Worm (Caenorhabditis elegans) whole organism, L4/young adult: ENCODE results near the gene lir-3.

Experiments used
- W03F9.2 ChIP-seq: fragments of 150-350 bp; optimal IDR thresholded peaks from 2 replicates; lab custom pipeline; 2014; ENCODE audit warnings: missing biosample characterization, missing genetic modification characterization
- dao-5 ChIP-seq: sonication (generic microtip); optimal IDR thresholded peaks from 2 replicates; lab custom pipeline; 2016; ENCODE audit warnings: missing genotype, missing genetic modification characterization, moderate library complexity, missing compliant biosample characterization
- him-1 ChIP-seq: sonication (generic microtip); optimal IDR thresholded peaks from 2 replicates; lab custom pipeline; 2016; ENCODE audit warnings: missing genotype, missing genetic modification reagents, missing genetic modification characterization, missing compliant biosample characterization

The lir-3 gene

ce11 chrII:11178737-11179136 is 5.9 kb downstream of the lir-3 start:
- TF ChIP-seq dao-5 (tag; lab: Kevin White, UChicago) (no peak), W03F9.2 (tag; lab: Kevin White, UChicago) (no peak), him-1 (tag; lab: Kevin White, UChicago) (no peak)

ce11 chrII:11177376-11177775 is 7.2 kb downstream of the lir-3 start, which contains the start of gene F37H8.6:
Gene F37H8.6, minus strand, starts transcription at chrII:11177476.
- TF ChIP-seq him-1 (tag; lab: Kevin White, UChicago): no peak
- no peak for TF ChIP-seq W03F9.2 (tag; lab: Kevin White, UChicago)
- TF ChIP-seq dao-5 (tag; lab: Kevin White, UChicago): no peak

ce11 chrII:11176441-11176840 is 8.2 kb downstream of the lir-3 start:
- TF ChIP-seq dao-5 (tag; lab: Kevin White, UChicago) (no peak), W03F9.2 (tag; lab: Kevin White, UChicago) (no peak), him-1 (tag; lab: Kevin White, UChicago) (no peak)

- TF ChIP-seq W03F9.2 (tag; lab: Kevin White, UChicago): no peak
- TF ChIP-seq him-1 (tag; lab: Kevin White, UChicago): no peak
- TF ChIP-seq dao-5 (tag; lab: Kevin White, UChicago): no peak
Measured at ce11 chrII:11175347-11175746, 9.3 kb downstream of the lir-3 start.

ce11 chrII:11167039-11167438 is 17.6 kb downstream of the lir-3 start:
- TF ChIP-seq W03F9.2 (tag; lab: Kevin White, UChicago) (peak; percentile 43), him-1 (tag; lab: Kevin White, UChicago) (no peak)

ce11 chrII:11166414-11166813 is 18.2 kb downstream of the lir-3 start:
- TF ChIP-seq him-1 (tag; lab: Kevin White, UChicago) (no peak), W03F9.2 (tag; lab: Kevin White, UChicago) (no peak), dao-5 (tag; lab: Kevin White, UChicago) (no peak)

- TF ChIP-seq him-1 (tag; lab: Kevin White, UChicago): no peak
- TF ChIP-seq W03F9.2 (tag; lab: Kevin White, UChicago): no peak
- no peak for TF ChIP-seq dao-5 (tag; lab: Kevin White, UChicago)
Measured at ce11 chrII:11163291-11163690, 21.3 kb downstream of the lir-3 start.

ce11 chrII:11162390-11162789 is 22.2 kb downstream of the lir-3 start, which contains the start of gene ptr-13:
Gene ptr-13, minus strand, starts transcription at chrII:11162481.
- no peak for TF ChIP-seq dao-5 (tag; lab: Kevin White, UChicago)
- no peak for TF ChIP-seq him-1 (tag; lab: Kevin White, UChicago)

ce11 chrII:11161675-11162074 is 22.9 kb downstream of the lir-3 start:
- TF ChIP-seq dao-5 (tag; lab: Kevin White, UChicago) (no peak), W03F9.2 (tag; lab: Kevin White, UChicago) (no peak), him-1 (tag; lab: Kevin White, UChicago) (no peak)

- peak; percentile 31 for TF ChIP-seq him-1 (tag; lab: Kevin White, UChicago)
- TF ChIP-seq W03F9.2 (tag; lab: Kevin White, UChicago): no peak
- peak; percentile 35 for TF ChIP-seq dao-5 (tag; lab: Kevin White, UChicago)
Measured at ce11 chrII:11157660-11158059, 26.9 kb downstream of the lir-3 start.

ce11 chrII:11156160-11156559 is 28.4 kb downstream of the lir-3 start:
- TF ChIP-seq him-1 (tag; lab: Kevin White, UChicago) (no peak), W03F9.2 (tag; lab: Kevin White, UChicago) (no peak)

- TF ChIP-seq dao-5 (tag; lab: Kevin White, UChicago) (no peak), him-1 (tag; lab: Kevin White, UChicago) (no peak), W03F9.2 (tag; lab: Kevin White, UChicago) (no peak)
Measured at ce11 chrII:11155400-11155799, 29.2 kb downstream of the lir-3 start.

ce11 chrII:11154957-11155356 is 29.6 kb downstream of the lir-3 start:
- no peak for TF ChIP-seq dao-5 (tag; lab: Kevin White, UChicago)
- TF ChIP-seq W03F9.2 (tag; lab: Kevin White, UChicago): no peak
- TF ChIP-seq him-1 (tag; lab: Kevin White, UChicago): no peak

- TF ChIP-seq him-1 (tag; lab: Kevin White, UChicago): no peak
- TF ChIP-seq W03F9.2 (tag; lab: Kevin White, UChicago): no peak
- TF ChIP-seq dao-5 (tag; lab: Kevin White, UChicago): no peak
Measured at ce11 chrII:11153800-11154199, 30.8 kb downstream of the lir-3 start.

ce11 chrII:11153080-11153479 is 31.5 kb downstream of the lir-3 start:
- no peak for TF ChIP-seq dao-5 (tag; lab: Kevin White, UChicago)
- no peak for TF ChIP-seq him-1 (tag; lab: Kevin White, UChicago)
- no peak for TF ChIP-seq W03F9.2 (tag; lab: Kevin White, UChicago)
